ENCODE assay signal across 1 worm cellular context in the genomic region with DNA sequence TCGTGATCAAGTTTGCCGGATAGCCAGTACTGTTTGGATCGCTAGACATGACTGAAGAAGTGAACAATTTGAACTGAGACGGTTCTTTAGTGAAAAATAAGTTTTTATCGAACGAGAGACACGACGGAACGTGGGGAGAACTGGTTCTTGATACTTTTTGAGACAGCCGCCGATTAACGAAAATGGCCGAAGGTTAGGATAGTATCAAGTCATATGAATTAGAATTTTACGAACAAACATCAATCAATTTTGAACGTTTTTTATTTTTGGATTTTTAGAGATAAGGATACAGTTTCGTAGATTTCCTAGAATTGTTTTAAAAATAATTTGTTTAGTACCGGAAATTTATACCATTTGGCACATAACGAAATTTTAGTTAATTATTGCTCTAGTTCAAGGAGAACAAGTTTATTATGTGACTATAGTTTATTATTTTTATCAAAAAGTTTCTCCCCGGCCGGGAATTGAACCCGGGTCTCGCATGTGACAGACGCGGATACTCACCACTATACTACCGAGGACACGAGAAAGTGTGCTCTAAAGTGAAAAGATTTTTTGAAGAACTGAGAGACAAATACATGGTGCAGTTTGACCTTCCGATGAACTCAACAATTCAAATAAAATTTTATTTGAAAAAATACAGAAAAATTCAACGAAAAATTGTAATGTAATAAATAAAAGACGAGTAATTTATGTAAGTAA.
TF ChIP-seq lines count a peak whose summit lies in the region.

Gene W06G6.20, minus strand, starts transcription at position 51 of the 702 bp plus-strand sequence.

TF ChIP-seq in whole organism, young adult, 124 proteins besides CTCF, POLR2A, EP300 and RAD21 (continued from another document):
- 0 out of 2 replicates have a peak, but pooled peaks have one; percentile 18 for TF ChIP-seq dox-1 (GFP tag; IDR thresholded peaks at IDR 0.05; lab: Robert Waterston, UW)
- peak; percentile 65 for TF ChIP-seq snpc-1.3 (tag; optimal IDR thresholded peaks at IDR 0.05; lab: Kevin White, UChicago; ENCODE audit: insufficient read depth)
- peak; percentile 10 for TF ChIP-seq lin-54 (GFP tag; optimal IDR thresholded peaks at IDR 0.05; lab: Kevin White, UChicago)
- TF ChIP-seq mxl-1 (tag; optimal IDR thresholded peaks at IDR 0.05; lab: Kevin White, UChicago), result peak; percentile 24
- TF ChIP-seq zim-3 (tag; optimal IDR thresholded peaks at IDR 0.05; lab: Kevin White, UChicago), result no peak
- TF ChIP-seq hsf-1 (GFP tag; IDR thresholded peaks at IDR 0.05; lab: Robert Waterston, UW), result peak; percentile 20; the same call in 1 of the 2 replicates
- TF ChIP-seq egl-18 (GFP tag; IDR thresholded peaks at IDR 0.05; lab: Robert Waterston, UW), result no peak
TF ChIP-seq in whole organism, young adult: peak in this region for 32.
